Fruit fly (Drosophila melanogaster) whole organism: Measurements from ENCODE around the gene TfIIB.

Experiments
- CG8478 ChIP-seq: fragments of >200 bp; optimal IDR thresholded peaks from 2 replicates; lab custom pipeline; 2018; ENCODE audit warnings: inconsistent platforms
- Dll ChIP-seq: fragments of >200 bp; optimal IDR thresholded peaks from 2 replicates; lab custom pipeline; 2017
- EcR ChIP-seq, 2 experiments: fragments of >200 bp; optimal IDR thresholded peaks; 2 replicates each; lab custom pipeline; 2017; ENCODE audit warnings: missing biosample characterization in 2 of 2, missing genetic modification characterization in 2 of 2, missing genetic modification reagents in 2 of 2
- pan ChIP-seq: fragments of >200 bp; optimal IDR thresholded peaks from 2 replicates; lab custom pipeline; 2017
- psq ChIP-seq: fragments of >200 bp; optimal IDR thresholded peaks from 2 replicates; lab custom pipeline; 2017
- usp ChIP-seq: fragments of >200 bp; optimal IDR thresholded peaks from 2 replicates; lab custom pipeline; 2017; ENCODE audit warnings: missing biosample characterization, missing genetic modification characterization, mixed read lengths

DNA sequence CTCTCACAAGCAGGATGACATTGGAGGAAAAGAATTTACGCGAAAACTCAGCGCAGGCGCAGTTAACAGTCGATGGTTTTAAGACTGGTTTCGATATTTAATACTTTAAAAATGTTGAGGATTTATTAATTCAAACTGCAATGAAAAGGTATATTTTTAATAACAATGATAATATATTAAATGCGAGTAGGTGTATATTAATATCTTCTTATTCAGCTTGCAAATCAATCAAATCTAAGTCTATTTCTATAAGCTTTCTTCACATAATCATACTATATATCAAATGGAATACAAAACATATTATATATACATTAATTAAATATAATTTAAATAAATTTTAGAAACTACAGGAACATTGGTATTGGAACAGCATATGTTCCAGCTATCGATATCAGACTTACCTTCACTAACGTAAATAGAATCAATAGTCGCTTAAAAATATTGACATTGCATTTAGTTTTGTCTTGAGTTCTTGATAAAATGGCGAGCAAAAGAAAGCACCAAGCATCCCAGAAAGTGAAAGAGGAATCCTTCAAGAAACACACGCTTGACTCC, 4.5 kb downstream of the TfIIB start, which contains the start of the genes TBC1D16 and holn1:
- TF ChIP-seq psq (lab: Kevin White, UChicago) (no peak), CG8478 (no peak), EcR (GFP tag; optimal IDR thresholded peaks at IDR 0.05; lab: Kevin White, UChicago) (no peak), pan (lab: Kevin White, UChicago) (no peak), usp (GFP tag; lab: Kevin White, UChicago) (no peak), Dll (lab: Kevin White, UChicago) (no peak)
